Worm (Caenorhabditis elegans) whole organism, L1 larva: ENCODE results near the gene C35B1.4.
A peak's percentile ranks its signal among the peaks of the same experiment; 100 is the strongest.

Experiments used
- ceh-63 ChIP-seq: fragments of 200-800 bp; sonication (Bioruptor generic); optimal IDR thresholded peaks from 2 replicates; lab custom pipeline; 2018; ENCODE audit warnings: mild to moderate bottlenecking, missing genetic modification characterization, missing compliant biosample characterization
- dsc-1 ChIP-seq: sonication (generic microtip); optimal IDR thresholded peaks from 2 replicates; lab custom pipeline; 2016; ENCODE audit warnings: mild to moderate bottlenecking, missing genetic modification characterization, missing compliant biosample characterization
- hpl-2 ChIP-seq: fragments of 150-350 bp; optimal IDR thresholded peaks from 2 replicates; lab custom pipeline; 2014; ENCODE audit warnings: missing biosample characterization, missing genetic modification reagents, missing genetic modification characterization
- lsy-2 ChIP-seq, 2 experiments: fragments of 150-350 bp; optimal IDR thresholded peaks; 2 replicates each; lab custom pipeline; 2014; ENCODE audit warnings: missing biosample characterization in 2 of 2, missing genetic modification characterization in 2 of 2
- nhr-19 ChIP-seq: fragments of 200-800 bp; sonication (Bioruptor generic); conservative IDR thresholded peaks from 2 replicates; pipeline ENCODE4 v1.3.6; 2022; ENCODE audit warnings: missing genetic modification characterization, missing compliant biosample characterization
- nhr-237 ChIP-seq: fragments of 150-350 bp; optimal IDR thresholded peaks from 2 replicates; lab custom pipeline; 2014; ENCODE audit warnings: missing biosample characterization, missing genetic modification characterization
- snpc-4 ChIP-seq: fragments of 150-350 bp; optimal IDR thresholded peaks from 2 replicates; lab custom pipeline; 2014; ENCODE audit warnings: missing biosample characterization, missing genetic modification characterization
- sptf-1 ChIP-seq: fragments of 150-350 bp; optimal IDR thresholded peaks from 2 replicates; lab custom pipeline; 2014; ENCODE audit warnings: missing biosample characterization, missing genetic modification characterization

DNA sequence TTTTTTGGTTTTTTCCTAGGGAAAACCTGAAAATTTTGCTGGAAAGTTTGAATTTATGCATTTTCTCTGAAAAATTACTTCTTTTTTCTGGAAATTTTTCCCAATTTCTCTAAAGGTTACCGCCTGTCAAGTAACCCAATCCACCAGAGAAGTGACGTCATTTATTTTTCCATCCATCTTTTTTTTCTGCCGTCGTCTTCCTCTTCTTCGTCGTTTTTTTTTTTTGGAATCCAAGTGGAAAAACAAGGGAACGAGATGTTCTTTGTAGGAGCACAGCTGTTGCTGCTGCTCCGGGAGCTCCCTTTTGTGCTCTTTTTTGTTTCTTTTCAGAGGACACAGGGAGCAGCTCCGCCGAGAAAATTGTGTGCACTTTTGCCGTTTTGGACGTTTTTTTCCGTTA lies 14.8 kb downstream of the C35B1.4 start:
- TF ChIP-seq sptf-1: no peak
- no peak for TF ChIP-seq lsy-2 (tag; optimal IDR thresholded peaks at IDR 0.05; lab: Kevin White, UChicago)
- TF ChIP-seq nhr-19 (GFP tag; lab: Robert Waterston, UW): 0 out of 2 replicates have a peak, but pooled peaks have one; percentile 4
- no peak for TF ChIP-seq hpl-2 (GFP tag; lab: Kevin White, UChicago)
- no peak for TF ChIP-seq ceh-63
- no peak for TF ChIP-seq dsc-1 (tag; lab: Kevin White, UChicago)
- TF ChIP-seq nhr-237 (tag; lab: Kevin White, UChicago): no peak
- TF ChIP-seq snpc-4 (tag; lab: Kevin White, UChicago): no peak
